Fruit fly (Drosophila melanogaster) whole organism, adult: Measurements from ENCODE around the gene cmb.

Source experiments
- CG11617 ChIP-seq: fragments of 200-800 bp; sonication (Bioruptor generic); optimal IDR thresholded peaks from 2 replicates; lab custom pipeline; 2017; ENCODE audit warnings: mild to moderate bottlenecking, missing biosample characterization, missing genetic modification reagents, missing genetic modification characterization
- CG12768 ChIP-seq: fragments of 200-800 bp; sonication (Bioruptor generic); optimal IDR thresholded peaks from 2 replicates; lab custom pipeline; 2017; ENCODE audit warnings: missing biosample characterization, missing genetic modification characterization, mild to moderate bottlenecking, moderate library complexity, missing genetic modification reagents
- CG14711 ChIP-seq: fragments of 200-800 bp; sonication (Bioruptor generic); optimal IDR thresholded peaks from 2 replicates; lab custom pipeline; 2018; ENCODE audit warnings: missing biosample characterization, mild to moderate bottlenecking, missing genetic modification characterization, moderate library complexity
- CG1620 ChIP-seq: fragments of 200-800 bp; sonication (Bioruptor generic); optimal IDR thresholded peaks from 2 replicates; lab custom pipeline; 2016; ENCODE audit warnings: missing biosample characterization, missing genetic modification characterization
- CG33017 ChIP-seq: fragments of 200-800 bp; sonication (Bioruptor generic); optimal IDR thresholded peaks from 2 replicates; lab custom pipeline; 2018; ENCODE audit warnings: missing biosample characterization, mild to moderate bottlenecking, missing genetic modification characterization, moderate library complexity
- CG5204 ChIP-seq: fragments of 200-800 bp; sonication (Bioruptor generic); optimal IDR thresholded peaks from 2 replicates; lab custom pipeline; 2016; ENCODE audit warnings: missing biosample characterization, missing genetic modification characterization
- CG7045 ChIP-seq: fragments of 200-800 bp; sonication (Bioruptor generic); optimal IDR thresholded peaks from 2 replicates; lab custom pipeline; 2017; ENCODE audit warnings: missing biosample characterization, mild to moderate bottlenecking, missing genetic modification characterization
- CG7101 ChIP-seq: fragments of 200-800 bp; sonication (Bioruptor generic); optimal IDR thresholded peaks from 2 replicates; lab custom pipeline; 2018; ENCODE audit warnings: missing biosample characterization, mild to moderate bottlenecking, missing genetic modification characterization, moderate library complexity
- Clk ChIP-seq: fragments of 200-800 bp; sonication (Bioruptor generic); optimal IDR thresholded peaks from 2 replicates; lab custom pipeline; 2017; ENCODE audit warnings: missing biosample characterization, missing genetic modification characterization
- Crg-1 ChIP-seq: fragments of 200-800 bp; sonication (Bioruptor generic); optimal IDR thresholded peaks from 2 replicates; lab custom pipeline; 2016; ENCODE audit warnings: missing biosample characterization, missing genetic modification characterization
- Hr96 ChIP-seq: fragments of 200-800 bp; sonication (Bioruptor generic); optimal IDR thresholded peaks from 2 replicates; lab custom pipeline; 2016; ENCODE audit warnings: missing biosample characterization, missing genetic modification characterization
- Mnt ChIP-seq: fragments of 200-800 bp; sonication (Bioruptor generic); optimal IDR thresholded peaks from 2 replicates; lab custom pipeline; 2016; ENCODE audit warnings: missing biosample characterization, mild to moderate bottlenecking, missing genetic modification characterization
- bab1 ChIP-seq: fragments of 200-800 bp; sonication (Bioruptor generic); optimal IDR thresholded peaks from 3 replicates; lab custom pipeline; 2019; ENCODE audit warnings: missing biosample characterization, mild to moderate bottlenecking, missing genetic modification characterization, moderate library complexity
- cic ChIP-seq: fragments of 200-800 bp; sonication (Bioruptor generic); optimal IDR thresholded peaks from 2 replicates; lab custom pipeline; 2017; ENCODE audit warnings: missing biosample characterization, mild to moderate bottlenecking, missing genetic modification characterization, moderate library complexity
- cnc ChIP-seq, 2 experiments: fragments of >200 bp; optimal IDR thresholded peaks; 2 replicates each; lab custom pipeline; 2017
- kay ChIP-seq: fragments of 200-800 bp; sonication (Bioruptor generic); peaks from one replicate; lab custom pipeline; 2016; ENCODE audit warnings: missing biosample characterization, missing genetic modification characterization, borderline replicate concordance
- ovo ChIP-seq: fragments of 200-800 bp; sonication (Bioruptor generic); optimal IDR thresholded peaks from 2 replicates; lab custom pipeline; 2016; ENCODE audit warnings: missing biosample characterization, missing genetic modification characterization
- pad ChIP-seq: fragments of 200-800 bp; sonication (Bioruptor generic); optimal IDR thresholded peaks from 3 replicates; lab custom pipeline; 2017; ENCODE audit warnings: missing biosample characterization, missing genetic modification characterization, mild to moderate bottlenecking, moderate library complexity, missing genetic modification reagents
- tj ChIP-seq: fragments of 200-800 bp; sonication (Bioruptor generic); optimal IDR thresholded peaks from 3 replicates; lab custom pipeline; 2017; ENCODE audit warnings: missing biosample characterization, mild to moderate bottlenecking, missing genetic modification characterization, moderate library complexity
- toe ChIP-seq: fragments of 200-800 bp; sonication (Bioruptor generic); optimal IDR thresholded peaks from 2 replicates; lab custom pipeline; 2016; ENCODE audit warnings: missing biosample characterization, missing genetic modification characterization

The cmb gene

DNA sequence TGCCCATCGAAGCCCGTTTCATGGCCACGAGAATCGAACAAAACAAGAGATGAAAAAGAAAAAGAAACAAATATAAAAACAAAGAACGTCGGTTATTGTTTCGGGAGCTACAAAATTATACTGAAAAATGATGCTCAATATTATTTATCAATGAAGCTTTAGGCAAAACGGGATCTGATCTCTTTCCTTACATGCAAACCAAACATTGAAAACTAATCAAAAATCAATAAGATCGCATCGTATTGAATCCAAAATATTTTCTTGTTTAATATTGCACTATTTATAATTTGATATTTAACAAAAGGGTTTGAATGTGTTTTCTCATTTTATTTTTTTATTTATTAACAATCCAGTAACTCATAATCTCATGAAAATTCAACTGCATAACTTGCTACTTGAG lies 16.8 kb upstream of the cmb start, which contains the start of gene CG14106:
Gene CG14106, minus strand, starts transcription at position 101 of the 400 bp plus-strand sequence.
- TF ChIP-seq Mnt (GFP tag; lab: Kevin White, UChicago) = no peak
- TF ChIP-seq cnc (optimal IDR thresholded peaks at IDR 0.05; lab: Kevin White, UChicago) = no peak
- no peak for TF ChIP-seq CG1620 (GFP tag; lab: Kevin White, UChicago)
- TF ChIP-seq cic (GFP tag; lab: Kevin White, UChicago) = no peak
- TF ChIP-seq ovo = no peak
- TF ChIP-seq pad (GFP tag; lab: Kevin White, UChicago) = no peak
- TF ChIP-seq CG33017 (tag; lab: Kevin White, UChicago) = no peak
- no peak for TF ChIP-seq CG14711 (tag; lab: Kevin White, UChicago)
- no peak for TF ChIP-seq CG7101 (tag; lab: Kevin White, UChicago)
- no peak for TF ChIP-seq kay
- TF ChIP-seq CG7045 (GFP tag; lab: Kevin White, UChicago) = no peak
- TF ChIP-seq Hr96 = no peak
- no peak for TF ChIP-seq CG12768 (GFP tag; lab: Kevin White, UChicago)
- TF ChIP-seq Clk (GFP tag; lab: Kevin White, UChicago) = no peak
- no peak for TF ChIP-seq tj (GFP tag; lab: Kevin White, UChicago)

DNA sequence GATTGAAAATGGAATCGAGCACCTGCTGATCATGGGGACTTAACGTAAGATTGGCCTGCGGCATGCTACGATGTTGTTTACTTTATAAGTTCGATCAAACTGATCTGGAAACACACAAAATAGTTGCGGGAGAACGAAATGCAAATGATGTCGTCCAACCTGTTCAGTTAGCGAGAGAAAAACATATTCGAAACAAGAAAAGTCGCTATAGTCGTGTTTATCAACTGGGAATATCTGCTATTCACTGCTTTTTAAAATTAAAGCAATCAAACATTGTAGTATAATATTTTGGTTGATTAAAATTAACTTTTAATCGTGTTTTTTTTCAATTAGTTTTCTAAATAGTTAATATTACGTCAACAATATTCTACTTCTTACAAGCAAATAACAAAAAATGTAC lies 15.8 kb upstream of the cmb start, which contains the start of gene CG14105:
Gene CG14105, minus strand, starts transcription at position 101 of the 400 bp plus-strand sequence.
- TF ChIP-seq CG33017 (tag; lab: Kevin White, UChicago) (no peak), CG5204 (no peak)

DNA sequence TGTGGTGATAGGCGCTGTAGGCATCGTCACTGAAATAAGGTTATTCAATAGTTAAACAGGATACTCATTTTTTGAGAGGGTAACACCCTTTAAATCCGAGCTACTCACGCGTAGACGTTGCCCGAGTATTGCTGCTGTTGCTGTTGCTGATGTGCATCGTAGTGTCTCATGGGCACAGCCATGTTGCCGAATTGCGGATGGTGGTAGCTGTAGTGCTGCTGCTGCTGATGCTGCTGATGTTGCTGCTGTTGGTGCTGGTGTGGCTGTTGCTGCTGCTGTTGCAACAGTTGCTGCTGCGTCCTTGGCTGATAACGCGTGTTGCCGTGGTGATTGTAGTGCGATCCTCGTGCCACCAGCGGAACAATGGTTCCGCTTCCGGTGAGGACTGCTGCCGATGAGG lies 12.2 kb upstream of the cmb start:
- TF ChIP-seq Clk (GFP tag; lab: Kevin White, UChicago) (no peak), kay (no peak), CG33017 (tag; lab: Kevin White, UChicago) (no peak)

- TF ChIP-seq CG14711 (tag; lab: Kevin White, UChicago) (no peak), CG11617 (no peak), CG12768 (GFP tag; lab: Kevin White, UChicago) (no peak), kay (no peak), CG1620 (GFP tag; lab: Kevin White, UChicago) (no peak), Crg-1 (GFP tag; lab: Kevin White, UChicago) (no peak), cnc (optimal IDR thresholded peaks at IDR 0.05; lab: Kevin White, UChicago) (no peak), ovo (no peak), toe (no peak), Mnt (GFP tag; lab: Kevin White, UChicago) (no peak), CG5204 (no peak), CG33017 (tag; lab: Kevin White, UChicago) (no peak), Clk (GFP tag; lab: Kevin White, UChicago) (no peak), CG7101 (tag; lab: Kevin White, UChicago) (no peak)
These were observed 9.6 kb upstream of the cmb start for dm6 chr3L:13432791-13433190.

DNA sequence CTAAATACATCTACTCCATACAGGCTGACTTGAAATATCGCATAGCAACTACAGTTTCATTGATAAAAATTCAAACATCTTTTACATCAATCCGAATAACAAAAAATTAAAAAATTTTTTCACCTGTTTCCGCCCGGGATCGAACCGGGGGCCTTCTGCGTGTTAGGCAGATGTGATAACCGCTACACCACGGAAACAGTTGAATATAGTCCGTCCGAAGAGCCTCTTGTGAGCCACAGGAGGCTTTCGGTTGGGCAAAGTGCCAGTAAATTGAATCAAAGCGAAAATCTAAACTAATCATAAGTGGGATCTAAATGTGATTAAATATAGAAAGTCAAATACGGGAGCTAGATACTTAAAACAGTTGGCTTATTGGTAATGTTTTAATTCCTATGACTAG lies 8.9 kb upstream of the cmb start:
- no peak for TF ChIP-seq CG7045 (GFP tag; lab: Kevin White, UChicago)
- no peak for TF ChIP-seq Mnt (GFP tag; lab: Kevin White, UChicago)
- no peak for TF ChIP-seq CG33017 (tag; lab: Kevin White, UChicago)
- no peak for TF ChIP-seq tj (GFP tag; lab: Kevin White, UChicago)
- TF ChIP-seq cnc (optimal IDR thresholded peaks at IDR 0.05; lab: Kevin White, UChicago) = no peak
- no peak for TF ChIP-seq toe
- no peak for TF ChIP-seq CG7101 (tag; lab: Kevin White, UChicago)
- no peak for TF ChIP-seq kay
- TF ChIP-seq CG14711 (tag; lab: Kevin White, UChicago) = no peak
- TF ChIP-seq CG12768 (GFP tag; lab: Kevin White, UChicago) = no peak
- TF ChIP-seq pad (GFP tag; lab: Kevin White, UChicago) = no peak
- no peak for TF ChIP-seq CG11617
- no peak for TF ChIP-seq Clk (GFP tag; lab: Kevin White, UChicago)
- TF ChIP-seq cic (GFP tag; lab: Kevin White, UChicago) = no peak
- no peak for TF ChIP-seq Crg-1 (GFP tag; lab: Kevin White, UChicago)

- peak; percentile 11 for TF ChIP-seq CG7045 (GFP tag; lab: Kevin White, UChicago)
- no peak for TF ChIP-seq bab1 (GFP tag; lab: Kevin White, UChicago)
- no peak for TF ChIP-seq CG5204
- TF ChIP-seq Crg-1 (GFP tag; lab: Kevin White, UChicago) = no peak
These were observed 7.1 kb upstream of the cmb start, which contains the start of gene CG10713 for dm6 chr3L:13435170-13435727. Gene CG10713 (minus strand): TSS chr3L:13435229.

DNA sequence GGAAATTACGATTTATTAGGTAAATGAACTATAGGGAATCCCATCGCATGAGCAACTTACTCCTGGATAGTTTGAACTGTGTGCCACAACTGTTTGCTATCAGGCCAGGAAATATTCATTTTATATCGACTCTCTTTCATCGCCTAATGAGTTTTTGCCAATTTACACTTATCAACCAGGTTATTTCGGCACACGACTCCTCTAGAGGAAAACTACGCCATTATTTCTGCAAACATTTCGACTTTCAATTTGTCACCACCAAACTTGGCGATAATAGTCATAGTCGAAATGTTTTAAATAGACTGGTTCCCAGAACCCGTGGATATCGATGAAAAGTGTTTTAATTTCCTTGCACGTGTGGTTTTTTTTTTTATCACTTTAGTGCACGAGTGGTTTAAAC lies 5.4 kb upstream of the cmb start, which contains the start of gene CG10154:
Gene CG10154, minus strand, starts transcription at position 101 of the 400 bp plus-strand sequence.
- TF ChIP-seq CG33017 (tag; lab: Kevin White, UChicago) = no peak
- TF ChIP-seq Clk (GFP tag; lab: Kevin White, UChicago) = no peak
